Worm (Caenorhabditis elegans): ENCODE results near the gene pek-1.

DNA sequence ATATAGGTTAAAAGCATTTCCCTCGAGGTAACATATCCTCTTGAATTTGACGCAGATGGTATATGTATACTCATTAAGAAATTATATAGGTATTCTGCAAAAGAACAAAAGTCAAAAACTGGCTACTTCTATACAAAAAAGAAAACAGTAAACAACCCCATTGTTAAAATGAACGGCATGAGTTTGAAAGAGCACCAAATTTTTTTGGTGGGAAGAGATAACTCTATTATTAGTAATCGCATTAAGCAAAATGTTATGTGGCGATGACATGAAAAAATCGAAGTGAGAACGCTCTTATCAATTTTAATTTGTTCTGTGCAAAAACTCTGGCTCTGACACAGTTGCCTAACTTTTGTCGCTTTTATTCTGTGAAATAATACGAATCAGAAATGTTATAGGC lies 4.0 kb upstream of the pek-1 start, which contains the start of gene F46C3.2:
- TF ChIP-seq T20F7.1 (GFP tag; optimal IDR thresholded peaks at IDR 0.05) (no peak), mep-1 (tag; optimal IDR thresholded peaks at IDR 0.05) (no peak), lin-15B (tag; optimal IDR thresholded peaks at IDR 0.05) (no peak), ztf-11 (tag; optimal IDR thresholded peaks at IDR 0.05) (no peak), mes-2 (tag; optimal IDR thresholded peaks at IDR 0.05; ENCODE audit: poor library complexity, severe bottlenecking) (no peak), ama-1 (optimal IDR thresholded peaks at IDR 0.05) (no peak), spr-1 (tag; optimal IDR thresholded peaks at IDR 0.05) (no peak), lir-3 (tag; optimal IDR thresholded peaks at IDR 0.05) (no peak), aha-1 (tag) (no peak)
